Worm (Caenorhabditis elegans) whole organism, late embryonic: ENCODE results near the gene clh-1.

Source experiments
- ama-1 ChIP-seq: fragments of 150-350 bp; optimal IDR thresholded peaks from 2 replicates; lab custom pipeline; 2014
- dmd-4 ChIP-seq: sonication (generic microtip); optimal IDR thresholded peaks from 2 replicates; lab custom pipeline; 2016; ENCODE audit warnings: borderline replicate concordance, missing genetic modification characterization, missing compliant biosample characterization
- pha-4 ChIP-seq: fragments of 150-350 bp; optimal IDR thresholded peaks from 2 replicates; lab custom pipeline; 2018; ENCODE audit warnings: missing biosample characterization, missing genetic modification reagents, missing genetic modification characterization
- sox-4 ChIP-seq: sonication (generic microtip); optimal IDR thresholded peaks from 2 replicates; lab custom pipeline; 2017; ENCODE audit warnings: mild to moderate bottlenecking, missing genetic modification characterization, inconsistent platforms, missing compliant biosample characterization

DNA sequence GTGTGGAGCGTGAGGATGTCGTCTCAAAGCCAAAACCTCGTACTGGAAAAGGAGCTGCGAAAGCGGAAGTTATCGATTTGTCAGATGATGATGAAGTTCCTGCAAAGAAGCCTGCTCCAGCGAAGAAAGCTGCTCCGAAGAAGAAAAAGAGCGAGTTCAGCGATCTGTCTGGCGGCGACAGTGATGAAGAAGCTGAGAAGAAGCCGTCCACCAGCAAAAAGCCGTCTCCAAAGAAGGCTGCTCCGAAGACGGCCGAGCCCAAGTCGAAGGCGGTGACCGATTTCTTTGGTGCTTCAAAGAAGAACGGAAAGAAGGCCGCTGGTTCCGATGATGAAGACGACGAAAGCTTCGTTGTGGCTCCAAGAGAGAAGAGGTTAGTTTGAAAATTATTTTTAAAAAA lies 23.5 kb upstream of the clh-1 start:
- TF ChIP-seq pha-4 (tag; lab: Kevin White, UChicago), result no peak
- no peak for TF ChIP-seq sox-4 (tag; lab: Kevin White, UChicago)
- no peak for TF ChIP-seq ama-1 (lab: Kevin White, UChicago)
- no peak for TF ChIP-seq dmd-4 (tag; lab: Kevin White, UChicago)
